Worm (Caenorhabditis elegans): ENCODE results near the gene jud-4.

The jud-4 gene

ce11 chrX:15262875-15263274 lies 21.0 kb upstream of the jud-4 start:
- TF ChIP-seq ets-4 (GFP tag; optimal IDR thresholded peaks at IDR 0.05) = no peak
- no peak for TF ChIP-seq attf-6 (GFP tag; IDR thresholded peaks at IDR 0.05)
- TF ChIP-seq C17E4.6 (GFP tag; IDR thresholded peaks at IDR 0.05) = no peak
- no peak for TF ChIP-seq let-607 (tag; optimal IDR thresholded peaks at IDR 0.05)
- no peak for TF ChIP-seq D2030.7 (GFP tag; IDR thresholded peaks at IDR 0.05)
- TF ChIP-seq egl-44 (GFP tag; IDR thresholded peaks at IDR 0.05) = no peak
- no peak for TF ChIP-seq madf-3 (GFP tag; IDR thresholded peaks at IDR 0.05)
- no peak for TF ChIP-seq ama-1 (optimal IDR thresholded peaks at IDR 0.05)
- TF ChIP-seq ama-1 (GFP tag; optimal IDR thresholded peaks at IDR 0.05) = no peak
- TF ChIP-seq unc-62 (GFP tag; optimal IDR thresholded peaks at IDR 0.05) = no peak
- TF ChIP-seq T26A5.8 (tag; optimal IDR thresholded peaks at IDR 0.05) = no peak
- TF ChIP-seq rcor-1 (GFP tag; IDR thresholded peaks at IDR 0.05) = no peak
- no peak for TF ChIP-seq mel-28 (tag; optimal IDR thresholded peaks at IDR 0.05; ENCODE audit: borderline replicate concordance)

- TF ChIP-seq madf-8 (GFP tag; conservative IDR thresholded peaks at IDR 0.05) (no peak), tlf-1 (GFP tag; optimal IDR thresholded peaks at IDR 0.05) (no peak), ama-1 (optimal IDR thresholded peaks at IDR 0.05) (no peak), ama-1 (GFP tag; optimal IDR thresholded peaks at IDR 0.05) (no peak), ztf-28 (GFP tag; IDR thresholded peaks at IDR 0.05) (no peak), ZK185.1 (tag; optimal IDR thresholded peaks at IDR 0.05; ENCODE audit: poor library complexity, severe bottlenecking) (no peak), madf-6 (GFP tag; IDR thresholded peaks at IDR 0.05) (no peak), mcd-1 (GFP tag; IDR thresholded peaks at IDR 0.05) (no peak), nhr-179 (tag; optimal IDR thresholded peaks at IDR 0.05) (no peak), nfya-1 (tag; optimal IDR thresholded peaks at IDR 0.05; ENCODE audit: borderline replicate concordance, insufficient read depth) (no peak), atf-7 (tag; optimal IDR thresholded peaks at IDR 0.05) (no peak), athp-1 (tag; optimal IDR thresholded peaks at IDR 0.05) (no peak)
These were observed 19.8 kb upstream of the jud-4 start for ce11 chrX:15264149-15264548.

ce11 chrX:15264593-15264992 lies 19.3 kb upstream of the jud-4 start:
- TF ChIP-seq ceh-58 (GFP tag; IDR thresholded peaks at IDR 0.05) = no peak

ce11 chrX:15268461-15268860 lies 15.5 kb upstream of the jud-4 start:
- TF ChIP-seq attf-5 (GFP tag; optimal IDR thresholded peaks at IDR 0.05) (no peak), F23B12.7 (tag; optimal IDR thresholded peaks at IDR 0.05; ENCODE audit: insufficient read depth) (no peak), nfya-2 (GFP tag; IDR thresholded peaks at IDR 0.05) (no peak), sdz-38 (tag; optimal IDR thresholded peaks at IDR 0.05) (no peak), cebp-1 (GFP tag; IDR thresholded peaks at IDR 0.05) (no peak), cebp-1 (tag; optimal IDR thresholded peaks at IDR 0.05) (no peak), F37B4.10 (GFP tag; IDR thresholded peaks at IDR 0.05) (no peak), mel-28 (tag; optimal IDR thresholded peaks at IDR 0.05; ENCODE audit: borderline replicate concordance) (no peak), ceh-40 (GFP tag; IDR thresholded peaks at IDR 0.05) (no peak), Y79H2A.3 (GFP tag; conservative IDR thresholded peaks at IDR 0.05) (no peak), snpc-1.3 (tag; optimal IDR thresholded peaks at IDR 0.05; ENCODE audit: insufficient read depth) (no peak), Y95B8A.8 (GFP tag; IDR thresholded peaks at IDR 0.05) (no peak), egrh-3 (GFP tag; IDR thresholded peaks at IDR 0.05) (no peak), Y56A3A.18 (GFP tag; IDR thresholded peaks at IDR 0.05) (no peak), gei-17 (GFP tag; optimal IDR thresholded peaks at IDR 0.05) (no peak), attf-3 (GFP tag; conservative IDR thresholded peaks at IDR 0.05) (no peak), ztf-22 (GFP tag; optimal IDR thresholded peaks at IDR 0.05) (no peak), ama-1 (optimal IDR thresholded peaks at IDR 0.05) (no peak), ama-1 (GFP tag; optimal IDR thresholded peaks at IDR 0.05) (no peak), lin-40 (tag; optimal IDR thresholded peaks at IDR 0.05) (no peak), somi-1 (GFP tag; optimal IDR thresholded peaks at IDR 0.05) (no peak), T26A5.8 (tag; optimal IDR thresholded peaks at IDR 0.05) (no peak)
